Worm (Caenorhabditis elegans): Measurements from ENCODE around the gene fbxc-50.

- no peak for TF ChIP-seq him-1 (tag; optimal IDR thresholded peaks at IDR 0.05)
- no peak for TF ChIP-seq W03F9.2 (tag; optimal IDR thresholded peaks at IDR 0.05)
- no peak for TF ChIP-seq dao-5 (tag; optimal IDR thresholded peaks at IDR 0.05)
These were observed at the start of gene fbxc-50, which contains the start of gene C17F4.2 for ce11 chrII:3248043-3248718.

All from whole organism, L4/young adult.